Worm (Caenorhabditis elegans) whole organism, early embryonic: ENCODE measurements around the gene C15C8.4.

Experiments
- ama-1 ChIP-seq: fragments of 150-350 bp; optimal IDR thresholded peaks from 2 replicates; lab custom pipeline; 2014
- ceh-36 ChIP-seq: sonication (generic microtip); optimal IDR thresholded peaks from 2 replicates; lab custom pipeline; 2016; ENCODE audit warnings: missing genetic modification characterization, inconsistent platforms, missing compliant biosample characterization
- ets-7 ChIP-seq: sonication (generic microtip); optimal IDR thresholded peaks from 2 replicates; lab custom pipeline; 2016; ENCODE audit warnings: missing genotype, missing genetic modification characterization, missing compliant biosample characterization
- tbx-11 ChIP-seq: fragments of 200-800 bp; sonication (Bioruptor generic); IDR thresholded peaks from 2 replicates; pipeline ENCODE4 v1.3.6; 2022; ENCODE audit warnings: missing genetic modification characterization, missing compliant biosample characterization

ce11 chrV:12773852-12774251 is 26.6 kb upstream of the C15C8.4 start:
- TF ChIP-seq ceh-36 (tag; lab: Kevin White, UChicago) (no peak), ama-1 (lab: Kevin White, UChicago) (no peak), tbx-11 (GFP tag; lab: Robert Waterston, UW) (no peak), ets-7 (tag; lab: Kevin White, UChicago) (no peak)
